Fruit fly (Drosophila melanogaster): ENCODE results near the gene nudE.
A peak's percentile ranks its signal among the peaks of the same experiment; 100 is the strongest.

- TF ChIP-seq pan (optimal IDR thresholded peaks at IDR 0.05) (no peak), CG32264 (GFP tag; optimal IDR thresholded peaks at IDR 0.05) (no peak), Dfd (GFP tag; optimal IDR thresholded peaks at IDR 0.05) (no peak), h (GFP tag; optimal IDR thresholded peaks at IDR 0.05) (no peak), Hr78 (GFP tag; optimal IDR thresholded peaks at IDR 0.05) (no peak), Hnf4 (GFP tag; optimal IDR thresholded peaks at IDR 0.05) (peak; percentile 55), Abd-B (GFP tag; optimal IDR thresholded peaks at IDR 0.05) (no peak), dsf (GFP tag; optimal IDR thresholded peaks at IDR 0.05; ENCODE audit: borderline replicate concordance) (peak; percentile 24), usp (GFP tag; optimal IDR thresholded peaks at IDR 0.05) (no peak), psq (GFP tag; optimal IDR thresholded peaks at IDR 0.05) (no peak), sv (GFP tag; optimal IDR thresholded peaks at IDR 0.05) (no peak), OdsH (GFP tag; optimal IDR thresholded peaks at IDR 0.05) (no peak)
Measured at dm6 chr3L:9864275-9865052, 34.6 kb upstream of the nudE start, which contains the start of the genes iPLA2-VIA and Ciz1.
